Fruit fly (Drosophila melanogaster): ENCODE results near the gene ct.

DNA sequence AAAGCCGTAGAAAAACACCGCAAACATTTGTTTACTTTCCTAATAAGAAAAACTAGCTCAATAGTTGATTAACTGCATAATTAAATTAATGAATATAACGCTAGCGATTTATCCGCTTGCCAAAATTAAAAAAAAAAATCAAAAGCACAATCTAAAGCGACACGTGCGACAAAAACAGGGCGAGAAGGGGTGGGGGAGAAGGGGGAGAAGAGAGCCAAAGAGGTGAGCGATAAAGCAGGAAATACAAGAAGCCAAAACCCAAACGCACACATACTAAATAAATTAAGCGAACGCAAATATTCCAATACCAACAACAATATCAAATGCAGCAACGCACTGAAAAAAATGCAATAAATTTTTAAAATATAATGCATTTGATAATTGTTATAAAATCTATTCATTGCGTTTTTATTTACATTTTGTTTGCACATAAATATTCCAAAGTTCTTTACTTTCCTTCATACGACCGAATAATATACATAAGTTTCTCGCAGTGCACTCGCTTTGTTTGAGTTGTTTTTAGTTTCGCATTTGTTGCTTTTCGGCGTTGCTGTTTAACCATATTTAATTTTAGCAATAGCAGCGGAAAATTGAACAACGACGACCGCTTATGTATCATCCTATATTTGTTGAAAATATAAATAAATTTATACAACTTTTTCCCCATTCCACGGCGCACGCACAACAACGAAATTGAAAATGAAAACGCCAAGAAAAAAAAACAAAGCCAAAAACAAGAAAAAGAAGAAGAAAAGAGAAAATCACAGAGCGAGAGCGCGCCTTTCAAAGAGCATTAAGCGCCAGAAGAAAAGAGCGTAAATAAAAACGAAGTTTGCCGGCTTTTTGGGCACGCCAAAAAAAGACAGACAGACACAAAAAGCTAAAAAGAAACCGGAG lies 90.0 kb downstream of the ct start:
- peak; percentile 92 for TF ChIP-seq CG7045 (GFP tag; optimal IDR thresholded peaks at IDR 0.05)
- TF ChIP-seq pad (GFP tag; optimal IDR thresholded peaks at IDR 0.05): peak; percentile 90
- peak; percentile 84 for TF ChIP-seq CG5204 (GFP tag; optimal IDR thresholded peaks at IDR 0.05)
- peak; percentile 96 for TF ChIP-seq CG14711 (tag; optimal IDR thresholded peaks at IDR 0.05)

All from whole organism, adult.